Worm (Caenorhabditis elegans) whole organism, young adult: ENCODE measurements around the gene C18G1.7.

Experiments
- B0019.2 ChIP-seq: fragments of 200-800 bp; sonication (Bioruptor generic); conservative IDR thresholded peaks from 2 replicates; pipeline ENCODE4 v1.3.6; 2022; ENCODE audit warnings: missing genetic modification reagents, missing genetic modification characterization, missing compliant biosample characterization
- B0035.1 ChIP-seq: sonication (generic microtip); optimal IDR thresholded peaks from 2 replicates; lab custom pipeline; 2016; ENCODE audit warnings: missing genetic modification characterization, mild to moderate bottlenecking, missing compliant biosample characterization, missing genotype, missing genetic modification reagents
- B0261.1 ChIP-seq: sonication (generic microtip); optimal IDR thresholded peaks from 2 replicates; lab custom pipeline; 2016; ENCODE audit warnings: mild to moderate bottlenecking, missing genetic modification characterization, moderate library complexity, missing compliant biosample characterization
- F33H1.4 ChIP-seq: fragments of 200-800 bp; sonication (Bioruptor generic); IDR thresholded peaks from 2 replicates; pipeline ENCODE4 v1.3.6; 2022; ENCODE audit warnings: missing genetic modification reagents, missing genetic modification characterization, missing compliant biosample characterization
- K12H6.12 ChIP-seq: fragments of 200-800 bp; sonication (Bioruptor generic); optimal IDR thresholded peaks from 2 replicates; lab custom pipeline; 2018; ENCODE audit warnings: mild to moderate bottlenecking, missing genetic modification characterization, missing compliant biosample characterization
- Y79H2A.3 ChIP-seq: fragments of 200-800 bp; sonication (Bioruptor generic); conservative IDR thresholded peaks from 2 replicates; pipeline ENCODE4 v1.3.6; 2022; ENCODE audit warnings: missing genetic modification reagents, missing genetic modification characterization, missing compliant biosample characterization
- akir-1 ChIP-seq: fragments of 200-800 bp; sonication (Bioruptor generic); optimal IDR thresholded peaks from 2 replicates; lab custom pipeline; 2018; ENCODE audit warnings: mild to moderate bottlenecking, missing genetic modification characterization, moderate library complexity, missing compliant biosample characterization
- attf-3 ChIP-seq: fragments of 200-800 bp; sonication (Bioruptor generic); conservative IDR thresholded peaks from 2 replicates; pipeline ENCODE4 v1.3.6; 2022; ENCODE audit warnings: missing genetic modification reagents, missing genetic modification characterization, missing compliant biosample characterization
- bed-2 ChIP-seq: fragments of 200-800 bp; sonication (Bioruptor generic); IDR thresholded peaks from 2 replicates; pipeline ENCODE4 v1.3.6; 2022; ENCODE audit warnings: missing genetic modification reagents, missing genetic modification characterization, missing compliant biosample characterization
- cebp-1 ChIP-seq, 2 experiments: fragments of 200-800 bp in 1 of 2; sonication (Bioruptor generic) in 1 of 2; sonication (generic microtip) in 1 of 2; IDR thresholded peaks in 1 of 2; optimal IDR thresholded peaks in 1 of 2; 2 replicates each; pipeline versions ENCODE4 v1.3.6 to Lab custom; 2017 to 2022; ENCODE audit warnings: missing compliant biosample characterization in 2 of 2, missing genetic modification characterization in 2 of 2, mild to moderate bottlenecking in 1 of 2, missing genetic modification reagents in 1 of 2, moderate library complexity in 1 of 2
- chd-7 ChIP-seq: sonication (generic microtip); optimal IDR thresholded peaks from 2 replicates; lab custom pipeline; 2016; ENCODE audit warnings: mild to moderate bottlenecking, missing genetic modification characterization, moderate library complexity, missing compliant biosample characterization
- dpff-1 ChIP-seq: sonication (generic microtip); optimal IDR thresholded peaks from 2 replicates; lab custom pipeline; 2017; ENCODE audit warnings: mild to moderate bottlenecking, missing genetic modification characterization, missing compliant biosample characterization
- efl-1 ChIP-seq: fragments of 150-350 bp; optimal IDR thresholded peaks from 2 replicates; lab custom pipeline; 2014; ENCODE audit warnings: missing biosample characterization, missing genetic modification reagents, missing genetic modification characterization
- egl-18 ChIP-seq: fragments of 200-800 bp; sonication (Bioruptor generic); IDR thresholded peaks from 2 replicates; pipeline ENCODE4 v1.3.6; 2022; ENCODE audit warnings: missing genetic modification reagents, missing genetic modification characterization, missing compliant biosample characterization
- fkh-3 ChIP-seq: sonication (generic microtip); optimal IDR thresholded peaks from 2 replicates; lab custom pipeline; 2016; ENCODE audit warnings: mild to moderate bottlenecking, missing genetic modification characterization, missing compliant biosample characterization
- him-1 ChIP-seq: sonication (generic microtip); optimal IDR thresholded peaks from 2 replicates; lab custom pipeline; 2016; ENCODE audit warnings: missing genotype, missing genetic modification reagents, missing genetic modification characterization, missing compliant biosample characterization
- hlh-26 ChIP-seq: fragments of 200-800 bp; sonication (Bioruptor generic); conservative IDR thresholded peaks from 2 replicates; pipeline ENCODE4 v1.3.6; 2022; ENCODE audit warnings: missing genetic modification reagents, missing genetic modification characterization, missing compliant biosample characterization
- lag-1 ChIP-seq: fragments of 200-800 bp; sonication (Bioruptor generic); IDR thresholded peaks from 2 replicates; pipeline ENCODE4 v1.3.6; 2022; ENCODE audit warnings: missing genetic modification reagents, missing genetic modification characterization, missing compliant biosample characterization
- lin-26 ChIP-seq: fragments of 200-800 bp; sonication (Bioruptor generic); IDR thresholded peaks from 2 replicates; pipeline ENCODE4 v1.3.6; 2022; ENCODE audit warnings: missing genetic modification reagents, missing genetic modification characterization, missing compliant biosample characterization
- lin-40 ChIP-seq: sonication (generic microtip); optimal IDR thresholded peaks from 2 replicates; lab custom pipeline; 2016; ENCODE audit warnings: missing genetic modification characterization, mild to moderate bottlenecking, missing compliant biosample characterization, missing genotype, missing genetic modification reagents
- mes-4 ChIP-seq: sonication (generic microtip); optimal IDR thresholded peaks from 2 replicates; lab custom pipeline; 2016; ENCODE audit warnings: missing genotype, missing genetic modification characterization, missing compliant biosample characterization
- mxl-1 ChIP-seq: sonication (generic microtip); optimal IDR thresholded peaks from 2 replicates; lab custom pipeline; 2016; ENCODE audit warnings: missing genetic modification characterization, missing compliant biosample characterization
- nhr-80 ChIP-seq: sonication (generic microtip); optimal IDR thresholded peaks from 2 replicates; lab custom pipeline; 2016; ENCODE audit warnings: missing genetic modification characterization, missing compliant biosample characterization
- snpc-4 ChIP-seq, 5 experiments: fragments of 150-350 bp in 1 of 5; sonication (generic microtip) in 4 of 5; optimal IDR thresholded peaks; 2 replicates each; lab custom pipeline; 2014 to 2018; ENCODE audit warnings: missing genetic modification characterization in 5 of 5, missing biosample characterization in 3 of 5, antibody characterized with exemption in 2 of 5, mild to moderate bottlenecking in 2 of 5, missing compliant biosample characterization in 2 of 5, missing genotype in 2 of 5, moderate library complexity in 2 of 5, missing genetic modification reagents in 1 of 5
- sptf-2 ChIP-seq: fragments of 200-800 bp; sonication (Bioruptor generic); optimal IDR thresholded peaks from 2 replicates; lab custom pipeline; 2018; ENCODE audit warnings: mild to moderate bottlenecking, missing genetic modification characterization, missing compliant biosample characterization
- tlf-1 ChIP-seq: fragments of 200-800 bp; sonication (Bioruptor generic); optimal IDR thresholded peaks from 2 replicates; lab custom pipeline; 2018; ENCODE audit warnings: mild to moderate bottlenecking, missing genetic modification characterization, missing compliant biosample characterization
- unc-130 ChIP-seq: sonication (generic microtip); optimal IDR thresholded peaks from 2 replicates; lab custom pipeline; 2016; ENCODE audit warnings: missing genetic modification reagents, missing genetic modification characterization, missing compliant biosample characterization
- ztf-22 ChIP-seq: fragments of 200-800 bp; sonication (Bioruptor generic); optimal IDR thresholded peaks from 2 replicates; lab custom pipeline; 2018; ENCODE audit warnings: mild to moderate bottlenecking, missing genetic modification characterization, moderate library complexity, missing compliant biosample characterization
- ztf-25 ChIP-seq: fragments of 200-800 bp; sonication (Bioruptor generic); IDR thresholded peaks from 2 replicates; pipeline ENCODE4 v1.3.6; 2022; ENCODE audit warnings: missing genetic modification reagents, missing genetic modification characterization, missing compliant biosample characterization
- ztf-3 ChIP-seq: fragments of 200-800 bp; sonication (Bioruptor generic); optimal IDR thresholded peaks from 2 replicates; lab custom pipeline; 2018; ENCODE audit warnings: mild to moderate bottlenecking, missing genetic modification characterization, missing compliant biosample characterization
- ztf-6 ChIP-seq: fragments of 200-800 bp; sonication (Bioruptor generic); IDR thresholded peaks from 2 replicates; pipeline ENCODE4 v1.3.6; 2022; ENCODE audit warnings: missing genetic modification reagents, missing genetic modification characterization, missing compliant biosample characterization

Gene C18G1.7

ce11 chrV:4710464-4710863 lies 34.9 kb upstream of the C18G1.7 start, which contains the start of gene oac-24:
TSS of gene oac-24 (plus strand) at chrV:4710764.
- TF ChIP-seq hlh-26 (GFP tag; lab: Robert Waterston, UW) (no peak), cebp-1 (GFP tag; IDR thresholded peaks at IDR 0.05; lab: Robert Waterston, UW) (no peak), cebp-1 (tag; optimal IDR thresholded peaks at IDR 0.05; lab: Kevin White, UChicago) (no peak), ztf-3 (GFP tag; lab: Kevin White, UChicago) (no peak), F33H1.4 (GFP tag; lab: Robert Waterston, UW) (no peak), mes-4 (tag; lab: Kevin White, UChicago) (no peak), egl-18 (no peak), lin-40 (no peak), unc-130 (GFP tag; lab: Kevin White, UChicago) (no peak), tlf-1 (no peak), K12H6.12 (tag; lab: Kevin White, UChicago) (no peak), dpff-1 (tag; lab: Kevin White, UChicago) (no peak), nhr-80 (tag; lab: Kevin White, UChicago) (no peak), B0019.2 (GFP tag; lab: Robert Waterston, UW) (no peak), B0035.1 (tag; lab: Kevin White, UChicago) (no peak), Y79H2A.3 (no peak), B0261.1 (no peak), attf-3 (GFP tag; lab: Robert Waterston, UW) (no peak), snpc-4 (GFP tag; optimal IDR thresholded peaks at IDR 0.05; lab: Kevin White, UChicago) (no peak), snpc-4 (tag; optimal IDR thresholded peaks at IDR 0.05; lab: Kevin White, UChicago) (no peak), sptf-2 (GFP tag; lab: Kevin White, UChicago) (no peak)

ce11 chrV:4719965-4720364 lies 25.4 kb upstream of the C18G1.7 start, which contains the start of gene prx-6:
TSS of gene prx-6 (minus strand) at chrV:4720093.
- TF ChIP-seq akir-1 (GFP tag; lab: Kevin White, UChicago) (no peak), nhr-80 (tag; lab: Kevin White, UChicago) (peak; percentile 39), fkh-3 (tag; lab: Kevin White, UChicago) (no peak)

DNA sequence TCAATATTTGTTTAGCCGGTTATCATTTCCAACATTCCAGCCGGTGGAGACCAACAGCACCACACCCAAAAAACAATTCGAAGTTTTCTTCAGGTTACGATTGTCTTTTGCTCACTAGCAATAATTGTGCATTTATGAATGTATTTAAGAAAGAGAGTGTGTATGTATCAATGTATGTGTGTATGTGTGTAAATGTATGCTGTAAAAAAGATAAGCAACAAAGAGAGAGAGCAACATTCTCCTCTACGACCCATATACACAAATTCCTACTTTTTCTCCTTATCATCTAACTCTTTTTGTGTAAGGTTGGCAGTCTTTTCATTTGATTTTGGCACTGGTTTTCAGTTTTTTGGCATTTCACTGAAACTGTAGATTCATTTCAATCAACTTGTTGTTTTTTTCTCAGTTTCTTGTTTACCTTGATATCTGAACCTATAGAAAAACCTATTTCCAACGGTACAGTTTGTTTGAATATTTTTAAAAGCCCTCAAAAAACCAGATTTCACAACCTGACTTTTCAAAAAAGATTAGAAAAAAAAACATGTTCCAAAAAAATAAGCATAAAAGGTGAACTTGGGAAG lies 24.4 kb upstream of the C18G1.7 start:
- TF ChIP-seq nhr-80 (tag; lab: Kevin White, UChicago): peak; percentile 72
- TF ChIP-seq ztf-25 (GFP tag; lab: Robert Waterston, UW): no peak
- TF ChIP-seq lin-26 (GFP tag; lab: Robert Waterston, UW): no peak

- TF ChIP-seq chd-7 (tag; lab: Kevin White, UChicago) (no peak), hlh-26 (GFP tag; lab: Robert Waterston, UW) (no peak), him-1 (tag; lab: Kevin White, UChicago) (no peak), ztf-22 (GFP tag; lab: Kevin White, UChicago) (no peak), mes-4 (tag; lab: Kevin White, UChicago) (no peak), mxl-1 (tag; lab: Kevin White, UChicago) (no peak), lag-1 (GFP tag; lab: Robert Waterston, UW) (no peak), ztf-6 (GFP tag; lab: Robert Waterston, UW) (no peak), tlf-1 (no peak), dpff-1 (tag; lab: Kevin White, UChicago) (no peak), efl-1 (GFP tag; lab: Kevin White, UChicago) (no peak), bed-2 (no peak)
- TF ChIP-seq, all 124 proteins: peak for 0
Measured at ce11 chrV:4722314-4722713, 23.1 kb upstream of the C18G1.7 start, which contains the start of gene F39G3.5. TSS of gene F39G3.5 (plus strand) at chrV:4722614.
